Worm (Caenorhabditis elegans) whole organism, L4 larva: ENCODE results near the gene cest-2.3.

Experiments used
- D1046.2 ChIP-seq: fragments of 200-800 bp; sonication (Bioruptor generic); IDR thresholded peaks from 2 replicates; pipeline ENCODE4 v1.3.6; 2022; ENCODE audit warnings: missing genetic modification characterization, missing compliant biosample characterization
- F26F4.8 ChIP-seq: fragments of 200-800 bp; sonication (Bioruptor generic); conservative IDR thresholded peaks from 2 replicates; pipeline ENCODE4 v1.3.6; 2022; ENCODE audit warnings: missing genetic modification characterization, missing compliant biosample characterization
- F37D6.2 ChIP-seq: sonication (generic microtip); optimal IDR thresholded peaks from 2 replicates; lab custom pipeline; 2016; ENCODE audit warnings: mild to moderate bottlenecking, missing genetic modification characterization, missing compliant biosample characterization
- R02D3.7 ChIP-seq: fragments of 150-350 bp; sonication (generic microtip); optimal IDR thresholded peaks from 3 replicates; lab custom pipeline; 2014; ENCODE audit warnings: missing biosample characterization, missing genetic modification characterization
- Y105C5A.15 ChIP-seq: fragments of 200-800 bp; sonication (Bioruptor generic); IDR thresholded peaks from 2 replicates; pipeline ENCODE4 v1.3.6; 2022; ENCODE audit warnings: missing genetic modification characterization, missing compliant biosample characterization
- Y48G9A.11 ChIP-seq: fragments of 200-800 bp; sonication (Bioruptor generic); IDR thresholded peaks from 2 replicates; pipeline ENCODE4 v1.3.6; 2022; ENCODE audit warnings: missing genetic modification reagents, missing genetic modification characterization, missing compliant biosample characterization
- Y75B8A.6 ChIP-seq: fragments of 200-800 bp; sonication (Bioruptor generic); IDR thresholded peaks from 2 replicates; pipeline ENCODE4 v1.3.6; 2022; ENCODE audit warnings: missing genetic modification reagents, missing genetic modification characterization, missing compliant biosample characterization
- aha-1 ChIP-seq: fragments of 150-350 bp; peaks from one replicate; lab custom pipeline; 2014; ENCODE audit warnings: missing biosample characterization, missing genetic modification characterization
- aly-2 ChIP-seq: sonication (generic microtip); optimal IDR thresholded peaks from 2 replicates; lab custom pipeline; 2018; ENCODE audit warnings: missing biosample characterization, missing genetic modification characterization
- ama-1 ChIP-seq: fragments of 150-350 bp; optimal IDR thresholded peaks from 2 replicates; lab custom pipeline; 2014; ENCODE audit warnings: inconsistent platforms, mixed read lengths
- attf-4 ChIP-seq: sonication (generic microtip); optimal IDR thresholded peaks from 3 replicates; lab custom pipeline; 2017; ENCODE audit warnings: missing biosample characterization, missing genetic modification characterization
- ceh-32 ChIP-seq: sonication (generic microtip); optimal IDR thresholded peaks from 2 replicates; lab custom pipeline; 2016; ENCODE audit warnings: mild to moderate bottlenecking, missing genetic modification characterization, missing compliant biosample characterization; ENCODE audit not compliant: poor library complexity
- ceh-44 ChIP-seq: fragments of 200-800 bp; sonication (Bioruptor generic); IDR thresholded peaks from 2 replicates; pipeline ENCODE4 v1.3.6; 2022; ENCODE audit warnings: missing genetic modification reagents, missing genetic modification characterization, missing compliant biosample characterization
- ceh-62 ChIP-seq: sonication (generic microtip); optimal IDR thresholded peaks from 2 replicates; lab custom pipeline; 2017; ENCODE audit warnings: missing biosample characterization, missing genetic modification characterization
- ceh-82 ChIP-seq: sonication (generic microtip); optimal IDR thresholded peaks from 2 replicates; lab custom pipeline; 2017; ENCODE audit warnings: missing biosample characterization, missing genetic modification characterization
- ces-1 ChIP-seq: fragments of 150-350 bp; sonication (generic microtip); optimal IDR thresholded peaks from 4 replicates; lab custom pipeline; 2014; ENCODE audit warnings: missing biosample characterization, missing genetic modification reagents, missing genetic modification characterization
- cey-2 ChIP-seq: sonication (generic microtip); optimal IDR thresholded peaks from 3 replicates; lab custom pipeline; 2017; ENCODE audit warnings: missing genetic modification characterization, mild to moderate bottlenecking, missing compliant biosample characterization, antibody characterized with exemption, borderline replicate concordance; ENCODE audit not compliant: insufficient read depth
- ctbp-1 ChIP-seq: fragments of 200-800 bp; sonication (Bioruptor generic); IDR thresholded peaks from 2 replicates; pipeline ENCODE4 v1.3.6; 2022; ENCODE audit warnings: missing genetic modification reagents, missing genetic modification characterization, missing compliant biosample characterization
- daf-12 ChIP-seq: fragments of 150-350 bp; optimal IDR thresholded peaks from 2 replicates; lab custom pipeline; 2014; ENCODE audit warnings: missing biosample characterization, missing genetic modification reagents, missing genetic modification characterization
- dve-1 ChIP-seq: sonication (generic microtip); optimal IDR thresholded peaks from 2 replicates; lab custom pipeline; 2017; ENCODE audit warnings: antibody characterized with exemption, mild to moderate bottlenecking, missing genetic modification characterization, missing compliant biosample characterization; ENCODE audit not compliant: insufficient read depth
- egl-27 ChIP-seq: sonication (generic microtip); optimal IDR thresholded peaks from 3 replicates; lab custom pipeline; 2017; ENCODE audit warnings: missing biosample characterization, missing genetic modification reagents, missing genetic modification characterization
- egl-43 ChIP-seq: fragments of 200-800 bp; sonication (Bioruptor generic); IDR thresholded peaks from 2 replicates; pipeline ENCODE4 v1.3.6; 2022; ENCODE audit warnings: missing genetic modification reagents, missing genetic modification characterization, missing compliant biosample characterization
- gei-8 ChIP-seq: fragments of 200-800 bp; sonication (Bioruptor generic); optimal IDR thresholded peaks from 2 replicates; lab custom pipeline; 2018; ENCODE audit warnings: mild to moderate bottlenecking, missing genetic modification characterization, missing compliant biosample characterization
- hlh-11 ChIP-seq: fragments of 200-800 bp; sonication (Bioruptor generic); optimal IDR thresholded peaks from 2 replicates; lab custom pipeline; 2018; ENCODE audit warnings: mild to moderate bottlenecking, missing genetic modification characterization, missing compliant biosample characterization
- hlh-30 ChIP-seq: sonication (generic microtip); optimal IDR thresholded peaks from 2 replicates; lab custom pipeline; 2017; ENCODE audit warnings: antibody characterized with exemption, mild to moderate bottlenecking, missing genetic modification characterization, missing compliant biosample characterization; ENCODE audit not compliant: insufficient read depth
- lim-7 ChIP-seq: fragments of 200-800 bp; sonication (Bioruptor generic); IDR thresholded peaks from 2 replicates; pipeline ENCODE4 v1.3.6; 2022; ENCODE audit warnings: missing genetic modification characterization, missing compliant biosample characterization
- lin-38 ChIP-seq: fragments of 200-800 bp; sonication (Bioruptor generic); IDR thresholded peaks from 2 replicates; pipeline ENCODE4 v1.3.6; 2022; ENCODE audit warnings: missing genetic modification reagents, missing genetic modification characterization, missing compliant biosample characterization
- lin-39 ChIP-seq: fragments of 150-350 bp; optimal IDR thresholded peaks from 2 replicates; lab custom pipeline; 2014; ENCODE audit warnings: missing biosample characterization, missing genetic modification reagents, missing genetic modification characterization
- lsy-2 ChIP-seq, 2 experiments: fragments of 150-350 bp in 1 of 2; sonication (generic microtip) in 1 of 2; optimal IDR thresholded peaks; 2 replicates each; lab custom pipeline; 2014 to 2017; ENCODE audit warnings: missing biosample characterization in 2 of 2, missing genetic modification characterization in 2 of 2
- madf-5 ChIP-seq, 2 experiments: fragments of 200-800 bp; sonication (Bioruptor generic); IDR thresholded peaks; 2 replicates each; pipeline ENCODE4 v1.3.6; 2022; ENCODE audit warnings: missing compliant biosample characterization in 2 of 2, missing genetic modification characterization in 2 of 2
- mdt-29 ChIP-seq: fragments of 200-800 bp; sonication (Bioruptor generic); IDR thresholded peaks from 2 replicates; pipeline ENCODE4 v1.3.6; 2022; ENCODE audit warnings: missing genetic modification reagents, missing genetic modification characterization, missing compliant biosample characterization
- mep-1 ChIP-seq: fragments of 150-350 bp; sonication (generic microtip); optimal IDR thresholded peaks from 3 replicates; lab custom pipeline; 2014; ENCODE audit warnings: missing biosample characterization, missing genetic modification characterization
- mes-2 ChIP-seq: sonication (generic microtip); optimal IDR thresholded peaks from 2 replicates; lab custom pipeline; 2016; ENCODE audit warnings: missing genotype, mild to moderate bottlenecking, missing genetic modification characterization, missing compliant biosample characterization; ENCODE audit not compliant: poor library complexity, severe bottlenecking
- nhr-10 ChIP-seq: fragments of 150-350 bp; optimal IDR thresholded peaks from 2 replicates; lab custom pipeline; 2014; ENCODE audit warnings: missing biosample characterization, missing genetic modification characterization
- nhr-11 ChIP-seq: fragments of 150-350 bp; optimal IDR thresholded peaks from 2 replicates; lab custom pipeline; 2014; ENCODE audit warnings: missing biosample characterization, missing genetic modification characterization
- nhr-237 ChIP-seq: sonication (generic microtip); optimal IDR thresholded peaks from 2 replicates; lab custom pipeline; 2017; ENCODE audit warnings: missing biosample characterization, missing genetic modification characterization
- nhr-25 ChIP-seq: sonication (generic microtip); optimal IDR thresholded peaks from 2 replicates; lab custom pipeline; 2017; ENCODE audit warnings: missing genetic modification characterization, mild to moderate bottlenecking, missing compliant biosample characterization, antibody characterized with exemption, moderate library complexity, borderline replicate concordance; ENCODE audit not compliant: insufficient read depth
- nhr-41 ChIP-seq: fragments of 200-800 bp; sonication (Bioruptor generic); IDR thresholded peaks from 2 replicates; pipeline ENCODE4 v1.3.6; 2022; ENCODE audit warnings: missing genetic modification reagents, missing genetic modification characterization, missing compliant biosample characterization
- rbr-2 ChIP-seq: sonication (generic microtip); optimal IDR thresholded peaks from 2 replicates; lab custom pipeline; 2016; ENCODE audit warnings: missing genotype, missing genetic modification characterization, missing compliant biosample characterization
- saeg-2 ChIP-seq: fragments of 200-800 bp; sonication (Bioruptor generic); IDR thresholded peaks from 2 replicates; pipeline ENCODE4 v1.3.6; 2022; ENCODE audit warnings: missing genetic modification reagents, missing genetic modification characterization, missing compliant biosample characterization
- snpc-4 ChIP-seq: fragments of 150-350 bp; optimal IDR thresholded peaks from 2 replicates; lab custom pipeline; 2014; ENCODE audit warnings: missing biosample characterization, missing genetic modification characterization
- spr-1 ChIP-seq: sonication (generic microtip); optimal IDR thresholded peaks from 2 replicates; lab custom pipeline; 2016; ENCODE audit warnings: mild to moderate bottlenecking, missing genetic modification characterization, missing compliant biosample characterization
- tag-97 ChIP-seq: fragments of 200-800 bp; sonication (Bioruptor generic); IDR thresholded peaks from 2 replicates; pipeline ENCODE4 v1.3.6; 2022; ENCODE audit warnings: missing genetic modification characterization, missing compliant biosample characterization
- tra-1 ChIP-seq: fragments of 200-800 bp; sonication (Bioruptor generic); IDR thresholded peaks from 2 replicates; pipeline ENCODE4 v1.3.6; 2022; ENCODE audit warnings: missing genetic modification reagents, missing genetic modification characterization, missing compliant biosample characterization
- unc-130 ChIP-seq: sonication (generic microtip); optimal IDR thresholded peaks from 2 replicates; lab custom pipeline; 2016; ENCODE audit warnings: missing genetic modification reagents, missing genetic modification characterization, missing compliant biosample characterization
- unc-39 ChIP-seq: sonication (generic microtip); optimal IDR thresholded peaks from 2 replicates; lab custom pipeline; 2017; ENCODE audit warnings: missing biosample characterization, missing genetic modification characterization
- unc-62 ChIP-seq, 3 experiments: fragments of 150-350 bp in 1 of 3; sonication (generic microtip); optimal IDR thresholded peaks in 2 of 3; peaks in 1 of 3; 1 replicate in 1 of 3; 2 replicates in 2 of 3; lab custom pipeline; 2014 to 2017; ENCODE audit warnings: missing biosample characterization in 3 of 3, missing genetic modification characterization in 3 of 3, missing genetic modification reagents in 3 of 3, missing genotype in 1 of 3
- zag-1 ChIP-seq: fragments of 150-350 bp; optimal IDR thresholded peaks from 2 replicates; lab custom pipeline; 2014; ENCODE audit warnings: missing biosample characterization, missing genetic modification characterization
- zfp-2 ChIP-seq: sonication (generic microtip); optimal IDR thresholded peaks from 2 replicates; lab custom pipeline; 2016; ENCODE audit warnings: mild to moderate bottlenecking, missing genetic modification characterization, missing compliant biosample characterization
- zfp-3 ChIP-seq: fragments of 200-800 bp; sonication (Bioruptor generic); conservative IDR thresholded peaks from 2 replicates; pipeline ENCODE4 v1.3.6; 2022; ENCODE audit warnings: missing genetic modification reagents, missing genetic modification characterization, missing compliant biosample characterization
- ztf-7 ChIP-seq: fragments of 150-350 bp; optimal IDR thresholded peaks from 2 replicates; lab custom pipeline; 2014; ENCODE audit warnings: missing biosample characterization, missing genetic modification characterization

Gene cest-2.3

DNA sequence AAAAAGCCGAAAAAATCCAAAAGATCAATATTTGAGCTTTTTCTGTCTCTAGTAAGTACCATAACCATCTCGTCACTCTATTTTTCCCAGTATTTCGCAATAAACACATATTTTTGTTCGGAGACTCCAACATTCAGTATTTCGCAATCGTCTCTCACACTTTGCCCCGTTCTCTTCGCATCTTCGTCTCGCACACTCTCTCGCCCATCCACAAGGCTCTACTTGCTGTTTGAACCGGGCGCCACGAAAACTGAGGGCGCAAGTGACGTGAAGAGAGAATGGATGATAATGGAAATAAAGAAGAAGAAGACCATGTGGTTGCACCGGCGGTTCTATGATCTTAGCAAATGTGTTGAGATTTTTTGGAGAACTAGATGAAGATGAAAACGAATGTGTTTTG is 17.3 kb upstream of the cest-2.3 start (continued):
- TF ChIP-seq snpc-4 (peak; percentile 45), ama-1 (lab: Kevin White, UChicago) (peak; percentile 22), zag-1 (tag; lab: Kevin White, UChicago) (no peak), egl-27 (tag; lab: Kevin White, UChicago) (no peak), ceh-44 (no peak), lin-39 (peak; percentile 21), F37D6.2 (tag; lab: Kevin White, UChicago) (peak; percentile 61), Y105C5A.15 (GFP tag; lab: Robert Waterston, UW) (no peak), ceh-82 (tag; lab: Kevin White, UChicago) (no peak), daf-12 (tag; lab: Kevin White, UChicago) (no peak), hlh-11 (tag; lab: Kevin White, UChicago) (peak; percentile 99), mes-2 (tag; lab: Kevin White, UChicago) (peak; percentile 72), aha-1 (tag; lab: Kevin White, UChicago) (peak; percentile 98), rbr-2 (peak; percentile 88), egl-43 (GFP tag; lab: Robert Waterston, UW) (peak; percentile 68), gei-8 (GFP tag; lab: Kevin White, UChicago) (no peak), R02D3.7 (no peak), Y75B8A.6 (peak; percentile 63; the same call in 1 of the 2 replicates), tra-1 (GFP tag; lab: Robert Waterston, UW) (peak; percentile 54; the same call in 1 of the 2 replicates), lin-38 (GFP tag; lab: Robert Waterston, UW) (peak; percentile 71), ceh-62 (no peak), aly-2 (tag; lab: Kevin White, UChicago) (no peak), unc-39 (tag; lab: Kevin White, UChicago) (no peak), nhr-41 (GFP tag; lab: Robert Waterston, UW) (peak; percentile 72; the same call in 1 of the 2 replicates), zfp-3 (GFP tag; lab: Robert Waterston, UW) (peak; percentile 87), D1046.2 (peak; percentile 65; the same call in 1 of the 2 replicates), ceh-32 (tag; lab: Kevin White, UChicago) (no peak), dve-1 (tag; lab: Kevin White, UChicago) (peak; percentile 98), nhr-10 (peak; percentile 98), ztf-7 (tag; lab: Kevin White, UChicago) (peak; percentile 26), attf-4 (tag; lab: Kevin White, UChicago) (no peak), mep-1 (tag; lab: Kevin White, UChicago) (peak; percentile 96), hlh-30 (peak; percentile 97), cey-2 (tag; lab: Kevin White, UChicago) (peak; percentile 11), lsy-2 (tag; optimal IDR thresholded peaks at IDR 0.05; lab: Kevin White, UChicago) (peak; percentile 87 to 90), spr-1 (peak; percentile 88), ces-1 (GFP tag; lab: Kevin White, UChicago) (no peak), nhr-237 (tag; lab: Kevin White, UChicago) (peak; percentile 10), unc-62 (GFP tag; optimal IDR thresholded peaks at IDR 0.05 in 1 of 2; lab: Kevin White, UChicago) (peak in 1 of 2 experiments; percentile 99), unc-62 (tag; optimal IDR thresholded peaks at IDR 0.05; lab: Kevin White, UChicago) (no peak), saeg-2 (peak; percentile 63; the same call in 1 of the 2 replicates), tag-97 (no peak), lim-7 (GFP tag; lab: Robert Waterston, UW) (0 out of 2 replicates have a peak, but pooled peaks have one; percentile 29), nhr-25 (tag; lab: Kevin White, UChicago) (peak; percentile 29), ctbp-1 (GFP tag; lab: Robert Waterston, UW) (peak; percentile 82), unc-130 (no peak), zfp-2 (tag; lab: Kevin White, UChicago) (peak; percentile 18), nhr-11 (tag; lab: Kevin White, UChicago) (peak; percentile 98), Y48G9A.11 (GFP tag; lab: Robert Waterston, UW) (no peak), mdt-29 (peak; percentile 87), F26F4.8 (no peak), madf-5 (GFP tag; IDR thresholded peaks at IDR 0.05; lab: Robert Waterston, UW) (no peak)
